Worm (Caenorhabditis elegans): ENCODE measurements around the gene tsp-18.

Gene tsp-18

ce11 chrII:5899080-5899479 lies 5.3 kb upstream of the tsp-18 start:
- no peak for TF ChIP-seq T22C8.4 (GFP tag; IDR thresholded peaks at IDR 0.05)
- no peak for TF ChIP-seq ref-1 (GFP tag; conservative IDR thresholded peaks at IDR 0.05)
- TF ChIP-seq klf-2 (GFP tag; conservative IDR thresholded peaks at IDR 0.05), result no peak
- no peak for TF ChIP-seq ztf-23 (GFP tag; IDR thresholded peaks at IDR 0.05)
- no peak for TF ChIP-seq cog-1 (tag; optimal IDR thresholded peaks at IDR 0.05)
- no peak for TF ChIP-seq ztf-29 (GFP tag; IDR thresholded peaks at IDR 0.05)
- no peak for TF ChIP-seq flt-1 (GFP tag; IDR thresholded peaks at IDR 0.05)
- TF ChIP-seq med-1 (GFP tag; optimal IDR thresholded peaks at IDR 0.05; ENCODE audit: insufficient read depth), result no peak
- no peak for TF ChIP-seq tab-1 (GFP tag; IDR thresholded peaks at IDR 0.05)

- TF ChIP-seq tab-1 (GFP tag; IDR thresholded peaks at IDR 0.05), result no peak
- no peak for TF ChIP-seq flt-1 (GFP tag; IDR thresholded peaks at IDR 0.05)
- no peak for TF ChIP-seq ztf-29 (GFP tag; IDR thresholded peaks at IDR 0.05)
- TF ChIP-seq med-1 (GFP tag; optimal IDR thresholded peaks at IDR 0.05; ENCODE audit: insufficient read depth), result no peak
- TF ChIP-seq cog-1 (tag; optimal IDR thresholded peaks at IDR 0.05), result no peak
- no peak for TF ChIP-seq ref-1 (GFP tag; conservative IDR thresholded peaks at IDR 0.05)
- no peak for TF ChIP-seq ztf-23 (GFP tag; IDR thresholded peaks at IDR 0.05)
Observed at ce11 chrII:5899865-5900486, 4.4 kb upstream of the tsp-18 start.

- TF ChIP-seq tab-1 (GFP tag; IDR thresholded peaks at IDR 0.05) (no peak), ref-1 (GFP tag; conservative IDR thresholded peaks at IDR 0.05) (no peak), med-1 (GFP tag; optimal IDR thresholded peaks at IDR 0.05; ENCODE audit: insufficient read depth) (no peak), ztf-29 (GFP tag; IDR thresholded peaks at IDR 0.05) (no peak), ztf-23 (GFP tag; IDR thresholded peaks at IDR 0.05) (no peak), flt-1 (GFP tag; IDR thresholded peaks at IDR 0.05) (no peak), T22C8.4 (GFP tag; IDR thresholded peaks at IDR 0.05) (no peak)
Observed at ce11 chrII:5901407-5902026, 2.8 kb upstream of the tsp-18 start.

- TF ChIP-seq flt-1 (GFP tag; IDR thresholded peaks at IDR 0.05) (no peak), ztf-29 (GFP tag; IDR thresholded peaks at IDR 0.05) (no peak), med-1 (GFP tag; optimal IDR thresholded peaks at IDR 0.05; ENCODE audit: insufficient read depth) (no peak), cog-1 (tag; optimal IDR thresholded peaks at IDR 0.05) (no peak), ztf-23 (GFP tag; IDR thresholded peaks at IDR 0.05) (no peak), klf-2 (GFP tag; conservative IDR thresholded peaks at IDR 0.05) (no peak), ref-1 (GFP tag; conservative IDR thresholded peaks at IDR 0.05) (no peak), tab-1 (GFP tag; IDR thresholded peaks at IDR 0.05) (no peak), T22C8.4 (GFP tag; IDR thresholded peaks at IDR 0.05) (no peak)
Observed at ce11 chrII:5902139-5902538, 2.2 kb upstream of the tsp-18 start.

- TF ChIP-seq klf-2 (GFP tag; conservative IDR thresholded peaks at IDR 0.05), result no peak
- no peak for TF ChIP-seq med-1 (GFP tag; optimal IDR thresholded peaks at IDR 0.05; ENCODE audit: insufficient read depth)
Observed at ce11 chrII:5906274-5906673, 1.9 kb downstream of the tsp-18 start, which contains the start of gene F59G1.8. TSS of gene F59G1.8 (plus strand) at chrII:5906566.

- TF ChIP-seq ztf-23 (GFP tag; IDR thresholded peaks at IDR 0.05) (no peak), ref-1 (GFP tag; conservative IDR thresholded peaks at IDR 0.05) (no peak), T22C8.4 (GFP tag; IDR thresholded peaks at IDR 0.05) (no peak)
Observed at ce11 chrII:5907482-5907881, 3.1 kb downstream of the tsp-18 start, which contains the start of gene vps-35. TSS of gene vps-35 (plus strand) at chrII:5907816.

- no peak for TF ChIP-seq ref-1 (GFP tag; conservative IDR thresholded peaks at IDR 0.05)
- TF ChIP-seq ztf-29 (GFP tag; IDR thresholded peaks at IDR 0.05), result no peak
- TF ChIP-seq ztf-23 (GFP tag; IDR thresholded peaks at IDR 0.05), result no peak
- TF ChIP-seq klf-2 (GFP tag; conservative IDR thresholded peaks at IDR 0.05), result no peak
- no peak for TF ChIP-seq tab-1 (GFP tag; IDR thresholded peaks at IDR 0.05)
- no peak for TF ChIP-seq cog-1 (tag; optimal IDR thresholded peaks at IDR 0.05)
- TF ChIP-seq flt-1 (GFP tag; IDR thresholded peaks at IDR 0.05), result no peak
- TF ChIP-seq med-1 (GFP tag; optimal IDR thresholded peaks at IDR 0.05; ENCODE audit: insufficient read depth), result no peak
- TF ChIP-seq T22C8.4 (GFP tag; IDR thresholded peaks at IDR 0.05), result no peak
Observed at ce11 chrII:5911274-5911673, 6.9 kb downstream of the tsp-18 start, which contains the start of gene cgt-3. TSS of gene cgt-3 (plus strand) at chrII:5911324.

- no peak for TF ChIP-seq flt-1 (GFP tag; IDR thresholded peaks at IDR 0.05)
- TF ChIP-seq klf-2 (GFP tag; conservative IDR thresholded peaks at IDR 0.05), result no peak
- no peak for TF ChIP-seq tab-1 (GFP tag; IDR thresholded peaks at IDR 0.05)
- no peak for TF ChIP-seq med-1 (GFP tag; optimal IDR thresholded peaks at IDR 0.05; ENCODE audit: insufficient read depth)
- no peak for TF ChIP-seq ztf-29 (GFP tag; IDR thresholded peaks at IDR 0.05)
- TF ChIP-seq cog-1 (tag; optimal IDR thresholded peaks at IDR 0.05), result no peak
- no peak for TF ChIP-seq T22C8.4 (GFP tag; IDR thresholded peaks at IDR 0.05)
- TF ChIP-seq ref-1 (GFP tag; conservative IDR thresholded peaks at IDR 0.05), result no peak
- TF ChIP-seq ztf-23 (GFP tag; IDR thresholded peaks at IDR 0.05), result no peak
Observed at ce11 chrII:5911939-5912523, 7.7 kb downstream of the tsp-18 start.

ce11 chrII:5913897-5914296 lies 9.5 kb downstream of the tsp-18 start:
- TF ChIP-seq klf-2 (GFP tag; conservative IDR thresholded peaks at IDR 0.05) (no peak), ref-1 (GFP tag; conservative IDR thresholded peaks at IDR 0.05) (no peak), cog-1 (tag; optimal IDR thresholded peaks at IDR 0.05) (no peak), tab-1 (GFP tag; IDR thresholded peaks at IDR 0.05) (no peak), ztf-23 (GFP tag; IDR thresholded peaks at IDR 0.05) (no peak), T22C8.4 (GFP tag; IDR thresholded peaks at IDR 0.05) (no peak), flt-1 (GFP tag; IDR thresholded peaks at IDR 0.05) (no peak), ztf-29 (GFP tag; IDR thresholded peaks at IDR 0.05) (no peak), med-1 (GFP tag; optimal IDR thresholded peaks at IDR 0.05; ENCODE audit: insufficient read depth) (no peak)
